Worm (Caenorhabditis elegans) whole organism, young adult: Measurements from ENCODE around the gene sid-2.

Experiments used
- B0261.1 ChIP-seq: sonication (generic microtip); optimal IDR thresholded peaks from 2 replicates; lab custom pipeline; 2016; ENCODE audit warnings: mild to moderate bottlenecking, missing genetic modification characterization, moderate library complexity, missing compliant biosample characterization
- F39B2.1 ChIP-seq: fragments of 200-800 bp; sonication (Bioruptor generic); IDR thresholded peaks from 2 replicates; pipeline ENCODE4 v1.3.6; 2022; ENCODE audit warnings: missing genetic modification reagents, missing genetic modification characterization, missing compliant biosample characterization
- F52B5.7 ChIP-seq: sonication (generic microtip); optimal IDR thresholded peaks from 2 replicates; lab custom pipeline; 2016; ENCODE audit warnings: mild to moderate bottlenecking, missing genetic modification characterization, missing compliant biosample characterization
- F55B11.4 ChIP-seq: sonication (generic microtip); optimal IDR thresholded peaks from 2 replicates; lab custom pipeline; 2016; ENCODE audit warnings: missing compliant biosample characterization, missing genetic modification characterization, borderline replicate concordance; ENCODE audit not compliant: insufficient read depth
- K11D2.4 ChIP-seq: fragments of 200-800 bp; sonication (Bioruptor generic); IDR thresholded peaks from 2 replicates; pipeline ENCODE4 v1.3.6; 2022; ENCODE audit warnings: missing genetic modification reagents, missing genetic modification characterization, missing compliant biosample characterization
- ZK185.1 ChIP-seq: sonication (generic microtip); optimal IDR thresholded peaks from 2 replicates; lab custom pipeline; 2016; ENCODE audit warnings: mild to moderate bottlenecking, missing genetic modification characterization, missing compliant biosample characterization; ENCODE audit not compliant: poor library complexity, severe bottlenecking
- aptf-3 ChIP-seq: fragments of 200-800 bp; sonication (Bioruptor generic); IDR thresholded peaks from 2 replicates; pipeline ENCODE4 v1.3.6; 2022; ENCODE audit warnings: missing genetic modification characterization, missing compliant biosample characterization
- atf-7 ChIP-seq: sonication (generic microtip); optimal IDR thresholded peaks from 2 replicates; lab custom pipeline; 2017; ENCODE audit warnings: mild to moderate bottlenecking, missing genetic modification characterization, missing compliant biosample characterization
- attf-6 ChIP-seq: fragments of 200-800 bp; sonication (Bioruptor generic); IDR thresholded peaks from 2 replicates; pipeline ENCODE4 v1.3.6; 2022; ENCODE audit warnings: missing genetic modification reagents, missing genetic modification characterization, missing compliant biosample characterization
- cebp-2 ChIP-seq: fragments of 200-800 bp; sonication (Bioruptor generic); IDR thresholded peaks from 2 replicates; pipeline ENCODE4 v1.3.6; 2022; ENCODE audit warnings: missing genetic modification characterization, missing compliant biosample characterization
- egl-44 ChIP-seq: fragments of 200-800 bp; sonication (Bioruptor generic); IDR thresholded peaks from 2 replicates; pipeline ENCODE4 v1.3.6; 2022; ENCODE audit warnings: missing genetic modification reagents, missing genetic modification characterization, missing compliant biosample characterization
- egrh-3 ChIP-seq: fragments of 200-800 bp; sonication (Bioruptor generic); IDR thresholded peaks from 2 replicates; pipeline ENCODE4 v1.3.6; 2022; ENCODE audit warnings: missing genetic modification reagents, missing genetic modification characterization, missing compliant biosample characterization
- fkh-3 ChIP-seq: sonication (generic microtip); optimal IDR thresholded peaks from 2 replicates; lab custom pipeline; 2016; ENCODE audit warnings: mild to moderate bottlenecking, missing genetic modification characterization, missing compliant biosample characterization
- him-1 ChIP-seq: sonication (generic microtip); optimal IDR thresholded peaks from 2 replicates; lab custom pipeline; 2016; ENCODE audit warnings: missing genotype, missing genetic modification reagents, missing genetic modification characterization, missing compliant biosample characterization
- hmg-20 ChIP-seq: fragments of 200-800 bp; sonication (Bioruptor generic); IDR thresholded peaks from 2 replicates; pipeline ENCODE4 v1.3.6; 2022; ENCODE audit warnings: missing genetic modification reagents, missing genetic modification characterization, missing compliant biosample characterization
- lag-1 ChIP-seq: fragments of 200-800 bp; sonication (Bioruptor generic); IDR thresholded peaks from 2 replicates; pipeline ENCODE4 v1.3.6; 2022; ENCODE audit warnings: missing genetic modification reagents, missing genetic modification characterization, missing compliant biosample characterization
- lin-26 ChIP-seq: fragments of 200-800 bp; sonication (Bioruptor generic); IDR thresholded peaks from 2 replicates; pipeline ENCODE4 v1.3.6; 2022; ENCODE audit warnings: missing genetic modification reagents, missing genetic modification characterization, missing compliant biosample characterization
- lin-35 ChIP-seq, 3 experiments: fragments of 150-350 bp in 2 of 3; sonication (generic microtip) in 1 of 3; optimal IDR thresholded peaks; 2 replicates each; lab custom pipeline; 2014 to 2018; ENCODE audit warnings: missing biosample characterization in 3 of 3, missing genetic modification characterization in 3 of 3, missing genetic modification reagents in 3 of 3
- mel-28 ChIP-seq: sonication (generic microtip); optimal IDR thresholded peaks from 2 replicates; lab custom pipeline; 2016; ENCODE audit warnings: borderline replicate concordance, mild to moderate bottlenecking, missing genetic modification characterization, missing compliant biosample characterization
- nfyb-1 ChIP-seq: fragments of 200-800 bp; sonication (Bioruptor generic); IDR thresholded peaks from 2 replicates; pipeline ENCODE4 v1.3.6; 2022; ENCODE audit warnings: missing genetic modification reagents, missing genetic modification characterization, missing compliant biosample characterization
- nhr-120 ChIP-seq: fragments of 200-800 bp; sonication (Bioruptor generic); IDR thresholded peaks from 2 replicates; pipeline ENCODE4 v1.3.6; 2022; ENCODE audit warnings: missing genetic modification characterization, missing compliant biosample characterization
- nhr-80 ChIP-seq: sonication (generic microtip); optimal IDR thresholded peaks from 2 replicates; lab custom pipeline; 2016; ENCODE audit warnings: missing genetic modification characterization, missing compliant biosample characterization
- nhr-90 ChIP-seq: sonication (generic microtip); optimal IDR thresholded peaks from 2 replicates; lab custom pipeline; 2016; ENCODE audit warnings: missing genotype, mild to moderate bottlenecking, missing genetic modification characterization, missing compliant biosample characterization
- pbrm-1 ChIP-seq: fragments of 200-800 bp; sonication (Bioruptor generic); IDR thresholded peaks from 2 replicates; pipeline ENCODE4 v1.3.6; 2022; ENCODE audit warnings: missing genetic modification reagents, missing genetic modification characterization, missing compliant biosample characterization
- rec-8 ChIP-seq, 2 experiments: sonication (generic microtip); optimal IDR thresholded peaks; 2 replicates each; lab custom pipeline; 2016; ENCODE audit warnings: mild to moderate bottlenecking in 2 of 2, missing genetic modification characterization in 2 of 2, missing genetic modification reagents in 2 of 2, missing genotype in 2 of 2, missing biosample characterization in 1 of 2, missing compliant biosample characterization in 1 of 2, moderate library complexity in 1 of 2
- rpc-1 ChIP-seq, 2 experiments: fragments of 150-350 bp in 1 of 2; sonication (generic microtip) in 1 of 2; optimal IDR thresholded peaks; 2 replicates each; lab custom pipeline; 2014 to 2018; ENCODE audit warnings: missing biosample characterization in 1 of 2, missing genetic modification characterization in 1 of 2, missing genetic modification reagents in 1 of 2, missing genotype in 1 of 2
- sea-2 ChIP-seq: fragments of 200-800 bp; sonication (Bioruptor generic); IDR thresholded peaks from 2 replicates; pipeline ENCODE4 v1.3.6; 2022; ENCODE audit warnings: missing genetic modification characterization, missing compliant biosample characterization
- snpc-4 ChIP-seq, 5 experiments: fragments of 150-350 bp in 1 of 5; sonication (generic microtip) in 4 of 5; optimal IDR thresholded peaks; 2 replicates each; lab custom pipeline; 2014 to 2018; ENCODE audit warnings: missing genetic modification characterization in 5 of 5, missing biosample characterization in 3 of 5, antibody characterized with exemption in 2 of 5, mild to moderate bottlenecking in 2 of 5, missing compliant biosample characterization in 2 of 5, missing genotype in 2 of 5, moderate library complexity in 2 of 5, missing genetic modification reagents in 1 of 5
- unc-130 ChIP-seq: sonication (generic microtip); optimal IDR thresholded peaks from 2 replicates; lab custom pipeline; 2016; ENCODE audit warnings: missing genetic modification reagents, missing genetic modification characterization, missing compliant biosample characterization
- zfh-2 ChIP-seq: fragments of 200-800 bp; sonication (Bioruptor generic); conservative IDR thresholded peaks from 2 replicates; pipeline ENCODE4 v1.3.6; 2022; ENCODE audit warnings: missing genetic modification reagents, missing genetic modification characterization, missing compliant biosample characterization
- zim-3 ChIP-seq: sonication (generic microtip); optimal IDR thresholded peaks from 2 replicates; lab custom pipeline; 2017; ENCODE audit warnings: mild to moderate bottlenecking, missing genetic modification characterization, moderate library complexity, missing compliant biosample characterization
- ztf-22 ChIP-seq: fragments of 200-800 bp; sonication (Bioruptor generic); optimal IDR thresholded peaks from 2 replicates; lab custom pipeline; 2018; ENCODE audit warnings: mild to moderate bottlenecking, missing genetic modification characterization, moderate library complexity, missing compliant biosample characterization

sid-2 gene

DNA sequence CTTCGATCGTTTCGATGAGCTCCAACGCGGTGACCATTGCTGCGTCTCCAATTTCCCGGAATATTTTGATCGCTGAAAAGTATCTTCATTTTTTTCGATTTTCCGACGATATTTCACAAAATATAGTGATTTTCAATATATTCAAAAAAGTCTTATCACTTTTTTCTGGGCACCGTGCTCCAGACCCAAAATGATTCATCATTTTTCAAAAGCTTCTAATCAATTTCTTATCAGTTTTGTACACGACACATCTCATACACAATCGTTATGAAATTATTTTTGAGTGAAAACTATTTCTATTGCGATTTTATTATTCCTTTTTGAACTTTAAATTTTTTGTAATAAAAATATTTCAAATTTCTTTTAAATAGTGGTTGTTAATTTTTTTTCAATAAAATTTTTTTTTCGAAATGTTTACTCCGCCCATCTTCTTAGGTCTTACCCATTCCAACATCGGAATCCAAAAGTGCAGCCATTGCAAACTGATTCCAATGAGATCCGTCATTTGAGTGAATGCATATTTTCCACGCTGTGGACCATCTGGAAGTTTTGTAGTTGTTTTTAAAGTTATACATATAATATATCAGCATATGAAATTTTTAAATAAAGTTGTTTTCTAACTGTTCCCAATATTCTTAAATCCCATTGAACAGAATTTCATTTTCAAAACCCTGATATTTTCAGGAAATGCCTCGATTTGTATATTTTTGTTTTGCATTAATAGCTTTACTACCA, at the start of gene sid-2:
sid-2 (plus strand) TSS at position 685 of the 735 bp plus-strand sequence.
- TF ChIP-seq lag-1 (GFP tag; lab: Robert Waterston, UW) (no peak), nhr-80 (peak; percentile 41)

DNA sequence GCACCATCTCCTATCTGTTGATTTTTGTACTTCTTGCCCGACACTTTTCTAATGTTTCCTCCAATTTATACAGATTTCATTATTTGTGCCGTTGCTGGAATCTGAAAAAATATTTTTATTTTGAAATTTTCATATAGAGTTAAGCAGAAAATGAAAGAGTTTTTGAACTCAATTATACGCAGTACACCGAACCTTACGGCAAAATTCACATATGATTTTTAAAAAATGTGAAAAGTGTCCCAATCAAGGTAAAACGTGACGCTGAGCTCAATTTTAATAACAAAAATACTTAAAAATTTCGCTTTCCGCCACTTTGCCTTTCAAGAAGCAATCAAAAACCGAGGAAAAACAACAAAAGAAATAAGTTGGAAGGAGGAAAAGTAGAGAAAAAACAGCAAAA, 48.5 kb upstream of the sid-2 start, which contains the start of gene arrd-17:
arrd-17 (minus strand) TSS at position 101 of the 400 bp plus-strand sequence.
- TF ChIP-seq fkh-3 (tag; lab: Kevin White, UChicago) (no peak), F52B5.7 (no peak), attf-6 (GFP tag; lab: Robert Waterston, UW) (no peak), nfyb-1 (GFP tag; lab: Robert Waterston, UW) (no peak), aptf-3 (GFP tag; lab: Robert Waterston, UW) (no peak), egl-44 (GFP tag; lab: Robert Waterston, UW) (no peak), unc-130 (GFP tag; lab: Kevin White, UChicago) (no peak), pbrm-1 (GFP tag; lab: Robert Waterston, UW) (no peak), nhr-90 (no peak)

DNA sequence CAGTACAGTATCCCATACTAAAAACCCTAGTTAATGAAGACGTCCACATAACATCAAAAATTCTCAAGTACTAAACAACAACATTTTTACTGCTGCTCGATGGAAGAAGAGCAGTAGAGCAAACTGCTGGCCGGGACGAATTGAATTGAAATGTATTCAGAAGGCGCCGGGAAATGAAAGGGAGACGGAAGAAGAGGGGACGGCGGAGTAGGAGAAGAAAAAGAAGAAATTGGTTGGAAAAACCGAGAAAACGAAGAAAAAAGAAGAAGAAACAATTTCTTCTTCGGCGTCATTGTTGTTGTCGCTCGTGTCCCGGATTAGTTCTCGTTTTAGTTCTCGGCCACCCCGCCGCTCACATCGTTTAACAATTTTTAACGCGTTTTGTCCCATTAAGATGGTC, 45.4 kb upstream of the sid-2 start:
- no peak for TF ChIP-seq rec-8 (tag; optimal IDR thresholded peaks at IDR 0.05; lab: Kevin White, UChicago)
- no peak for TF ChIP-seq F39B2.1 (GFP tag; lab: Robert Waterston, UW)
- no peak for TF ChIP-seq egrh-3
- TF ChIP-seq aptf-3 (GFP tag; lab: Robert Waterston, UW), result no peak
- no peak for TF ChIP-seq mel-28 (tag; lab: Kevin White, UChicago)
- no peak for TF ChIP-seq B0261.1 (tag; lab: Kevin White, UChicago)
- no peak for TF ChIP-seq nhr-120
- no peak for TF ChIP-seq lag-1 (GFP tag; lab: Robert Waterston, UW)
- no peak for TF ChIP-seq atf-7 (tag; lab: Kevin White, UChicago)

DNA sequence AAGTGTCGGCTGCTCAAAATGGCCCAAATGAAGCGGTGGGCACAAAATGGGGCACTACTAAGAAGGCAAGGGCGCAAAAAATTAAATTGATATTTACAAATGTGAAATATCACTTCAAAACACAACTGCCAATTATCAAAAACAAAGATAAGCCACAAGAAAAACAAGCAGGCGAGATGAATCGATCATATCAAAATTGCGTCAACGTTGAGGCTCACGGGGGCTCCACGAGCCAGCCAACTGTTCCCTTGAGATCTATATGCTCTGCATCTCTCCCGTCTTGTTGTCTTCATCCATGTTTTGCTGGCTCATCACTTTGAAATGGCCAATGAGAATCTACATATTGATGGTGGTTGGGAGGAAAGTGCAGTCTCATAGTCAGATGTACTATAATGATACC, 44.0 kb upstream of the sid-2 start:
- TF ChIP-seq snpc-4 (GFP tag; optimal IDR thresholded peaks at IDR 0.05; lab: Kevin White, UChicago) (no peak), snpc-4 (tag; optimal IDR thresholded peaks at IDR 0.05; lab: Kevin White, UChicago) (peak in 1 of 4 experiments; percentile 1), sea-2 (GFP tag; lab: Robert Waterston, UW) (no peak), K11D2.4 (GFP tag; lab: Robert Waterston, UW) (no peak)

DNA sequence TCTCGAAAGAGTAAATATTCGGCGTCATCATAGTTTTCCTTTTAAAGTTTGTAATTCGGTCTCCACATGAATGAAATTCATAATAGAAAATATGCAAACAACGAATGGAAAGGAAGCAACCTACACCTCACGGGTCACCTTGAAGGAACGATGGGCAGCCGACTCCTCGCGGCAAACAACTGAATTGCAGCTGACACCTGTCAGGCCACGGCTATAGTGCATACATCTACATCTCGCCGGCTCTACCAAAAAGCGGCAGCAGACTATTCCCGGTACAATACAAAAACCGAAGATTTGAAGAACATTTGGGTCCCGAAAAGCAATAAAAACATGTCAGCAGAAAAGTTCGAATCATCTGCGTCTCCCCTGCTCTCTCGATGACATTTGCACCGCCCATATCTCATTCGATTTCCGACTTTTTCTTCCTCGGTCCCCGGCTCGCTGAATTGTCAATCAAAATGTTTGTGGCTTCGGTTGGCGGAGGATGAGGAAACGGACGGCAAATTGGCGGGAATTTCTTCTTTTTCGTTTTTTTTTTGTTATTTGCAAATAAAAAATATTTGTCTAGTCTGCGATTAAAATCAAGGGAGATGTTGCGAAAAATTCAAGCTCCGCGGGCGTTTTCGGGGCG, 43.4 kb upstream of the sid-2 start:
- TF ChIP-seq cebp-2 (GFP tag; lab: Robert Waterston, UW) (0 out of 2 replicates have a peak, but pooled peaks have one; percentile 37), snpc-4 (GFP tag; optimal IDR thresholded peaks at IDR 0.05; lab: Kevin White, UChicago) (no peak), snpc-4 (tag; optimal IDR thresholded peaks at IDR 0.05; lab: Kevin White, UChicago) (peak in 2 of 4 experiments; percentile 17 to 51), zfh-2 (GFP tag; lab: Robert Waterston, UW) (peak; percentile 70), ZK185.1 (tag; lab: Kevin White, UChicago) (no peak), lin-35 (GFP tag; optimal IDR thresholded peaks at IDR 0.05; lab: Kevin White, UChicago) (peak in 1 of 3 experiments; percentile 21)

DNA sequence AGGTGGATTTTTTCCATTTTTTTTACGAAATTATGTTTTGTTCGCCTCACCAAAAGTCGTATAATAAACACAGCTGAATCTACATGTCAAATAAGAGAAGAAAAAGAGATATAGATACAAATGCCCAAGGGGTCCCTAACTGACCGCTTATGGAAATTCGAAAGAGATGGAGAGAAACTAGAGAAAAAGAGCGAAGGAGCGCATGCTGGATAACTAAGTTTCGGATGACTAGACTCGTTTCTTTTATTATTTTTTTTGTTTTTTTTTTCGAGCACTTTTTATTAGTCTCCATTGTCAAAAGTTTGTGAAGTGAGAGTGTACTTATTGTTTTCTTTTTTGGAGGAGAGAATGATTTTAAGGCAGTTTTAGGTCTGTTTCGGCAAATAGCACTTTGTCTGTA, 41.6 kb upstream of the sid-2 start:
- TF ChIP-seq him-1 (tag; lab: Kevin White, UChicago) (no peak), zim-3 (no peak), lin-26 (GFP tag; lab: Robert Waterston, UW) (no peak), hmg-20 (GFP tag; lab: Robert Waterston, UW) (no peak), rpc-1 (optimal IDR thresholded peaks at IDR 0.05; lab: Kevin White, UChicago) (no peak), rpc-1 (tag; optimal IDR thresholded peaks at IDR 0.05; lab: Kevin White, UChicago) (no peak), ztf-22 (GFP tag; lab: Kevin White, UChicago) (no peak), F55B11.4 (tag; lab: Kevin White, UChicago) (no peak)
